Worm (Caenorhabditis elegans) whole organism, L2 larva: ENCODE data around the gene T07A9.14.
A peak's percentile ranks its signal among the peaks of the same experiment; 100 is the strongest.

ENCODE experiments used
- C34F6.9 ChIP-seq: fragments of 150-350 bp; optimal IDR thresholded peaks from 2 replicates; lab custom pipeline; 2014; ENCODE audit warnings: missing biosample characterization, missing genetic modification characterization
- F13H6.1 ChIP-seq: sonication (generic microtip); optimal IDR thresholded peaks from 2 replicates; lab custom pipeline; 2016; ENCODE audit warnings: missing genetic modification characterization, missing compliant biosample characterization
- R02D3.7 ChIP-seq: fragments of 150-350 bp; optimal IDR thresholded peaks from 2 replicates; lab custom pipeline; 2014; ENCODE audit warnings: missing biosample characterization, missing genetic modification characterization
- Y55F3AM.14 ChIP-seq: fragments of 200-800 bp; sonication (Bioruptor generic); optimal IDR thresholded peaks from 2 replicates; lab custom pipeline; 2018; ENCODE audit warnings: mild to moderate bottlenecking, missing genetic modification characterization, missing compliant biosample characterization
- ZK546.5 ChIP-seq: sonication (generic microtip); optimal IDR thresholded peaks from 2 replicates; lab custom pipeline; 2017; ENCODE audit warnings: missing biosample characterization, missing genetic modification characterization
- alr-1 ChIP-seq: fragments of 150-350 bp; optimal IDR thresholded peaks from 2 replicates; lab custom pipeline; 2014; ENCODE audit warnings: missing biosample characterization, missing genetic modification characterization
- aly-2 ChIP-seq: fragments of 150-350 bp; optimal IDR thresholded peaks from 2 replicates; lab custom pipeline; 2014; ENCODE audit warnings: missing biosample characterization, missing genetic modification characterization
- ama-1 ChIP-seq: fragments of 150-350 bp; optimal IDR thresholded peaks from 2 replicates; lab custom pipeline; 2018; ENCODE audit warnings: inconsistent platforms
- blmp-1 ChIP-seq: sonication (generic microtip); optimal IDR thresholded peaks from 2 replicates; lab custom pipeline; 2017; ENCODE audit warnings: missing genetic modification characterization, mild to moderate bottlenecking, missing compliant biosample characterization, antibody characterized with exemption, moderate library complexity; ENCODE audit not compliant: insufficient read depth
- ceh-16 ChIP-seq: fragments of 150-350 bp; optimal IDR thresholded peaks from 2 replicates; lab custom pipeline; 2014; ENCODE audit warnings: missing biosample characterization, missing genetic modification characterization
- ceh-82 ChIP-seq: fragments of 150-350 bp; optimal IDR thresholded peaks from 2 replicates; lab custom pipeline; 2014; ENCODE audit warnings: missing biosample characterization, missing genetic modification characterization
- crh-2 ChIP-seq: sonication (generic microtip); optimal IDR thresholded peaks from 2 replicates; lab custom pipeline; 2017; ENCODE audit warnings: missing biosample characterization, missing genetic modification characterization
- dmd-4 ChIP-seq: sonication (generic microtip); optimal IDR thresholded peaks from 2 replicates; lab custom pipeline; 2017; ENCODE audit warnings: missing biosample characterization, missing genetic modification characterization
- egl-27 ChIP-seq: sonication (generic microtip); optimal IDR thresholded peaks from 3 replicates; lab custom pipeline; 2017; ENCODE audit warnings: missing biosample characterization, missing genetic modification reagents, missing genetic modification characterization
- elt-3 ChIP-seq: sonication (generic microtip); optimal IDR thresholded peaks from 2 replicates; lab custom pipeline; 2017; ENCODE audit warnings: missing biosample characterization, missing genetic modification characterization
- fos-1 ChIP-seq: fragments of 150-350 bp; optimal IDR thresholded peaks from 2 replicates; lab custom pipeline; 2014; ENCODE audit warnings: missing biosample characterization, missing genetic modification characterization
- gmeb-1 ChIP-seq: fragments of 150-350 bp; optimal IDR thresholded peaks from 2 replicates; lab custom pipeline; 2014; ENCODE audit warnings: missing biosample characterization, missing genetic modification characterization
- lin-13 ChIP-seq: fragments of 150-350 bp; optimal IDR thresholded peaks from 2 replicates; lab custom pipeline; 2014; ENCODE audit warnings: missing biosample characterization, missing genetic modification reagents, missing genetic modification characterization
- lin-39 ChIP-seq: fragments of 150-350 bp; optimal IDR thresholded peaks from 2 replicates; lab custom pipeline; 2014; ENCODE audit warnings: missing biosample characterization, missing genetic modification reagents, missing genetic modification characterization
- lsy-2 ChIP-seq, 2 experiments: fragments of 150-350 bp in 1 of 2; sonication (generic microtip) in 1 of 2; optimal IDR thresholded peaks; 2 replicates each; lab custom pipeline; 2014 to 2017; ENCODE audit warnings: missing biosample characterization in 2 of 2, missing genetic modification characterization in 2 of 2
- mab-5 ChIP-seq: fragments of 150-350 bp; optimal IDR thresholded peaks from 2 replicates; lab custom pipeline; 2014; ENCODE audit warnings: missing biosample characterization, missing genetic modification characterization
- mbf-1 ChIP-seq: sonication (generic microtip); optimal IDR thresholded peaks from 2 replicates; lab custom pipeline; 2017; ENCODE audit warnings: missing biosample characterization, missing genetic modification characterization
- mdl-1 ChIP-seq, 2 experiments: fragments of 150-350 bp in 1 of 2; sonication (generic microtip) in 1 of 2; optimal IDR thresholded peaks; 2 replicates each; lab custom pipeline; 2017; ENCODE audit warnings: missing biosample characterization in 2 of 2, missing genetic modification characterization in 2 of 2
- nhr-11 ChIP-seq: fragments of 150-350 bp; optimal IDR thresholded peaks from 2 replicates; lab custom pipeline; 2014; ENCODE audit warnings: missing biosample characterization, missing genetic modification characterization
- nhr-12 ChIP-seq: fragments of 150-350 bp; optimal IDR thresholded peaks from 2 replicates; lab custom pipeline; 2014; ENCODE audit warnings: missing biosample characterization, missing genetic modification characterization
- nhr-129 ChIP-seq: fragments of 150-350 bp; optimal IDR thresholded peaks from 2 replicates; lab custom pipeline; 2014; ENCODE audit warnings: missing biosample characterization, missing genetic modification characterization
- nhr-21 ChIP-seq: fragments of 150-350 bp; optimal IDR thresholded peaks from 2 replicates; lab custom pipeline; 2014; ENCODE audit warnings: missing biosample characterization, missing genetic modification characterization
- nhr-23 ChIP-seq: fragments of 150-350 bp; optimal IDR thresholded peaks from 2 replicates; lab custom pipeline; 2014; ENCODE audit warnings: missing biosample characterization, missing genetic modification reagents, missing genetic modification characterization
- nhr-25 ChIP-seq: fragments of 150-350 bp; sonication (generic microtip); optimal IDR thresholded peaks from 3 replicates; lab custom pipeline; 2014; ENCODE audit warnings: missing biosample characterization, missing genetic modification characterization
- nhr-6 ChIP-seq: fragments of 150-350 bp; optimal IDR thresholded peaks from 2 replicates; lab custom pipeline; 2014; ENCODE audit warnings: missing biosample characterization, missing genetic modification characterization
- nhr-77 ChIP-seq: fragments of 150-350 bp; optimal IDR thresholded peaks from 2 replicates; lab custom pipeline; 2014; ENCODE audit warnings: missing biosample characterization, missing genetic modification characterization
- sem-4 ChIP-seq: fragments of 150-350 bp; optimal IDR thresholded peaks from 2 replicates; lab custom pipeline; 2014; ENCODE audit warnings: missing biosample characterization, missing genetic modification reagents, missing genetic modification characterization
- skn-1 ChIP-seq: sonication (generic microtip); optimal IDR thresholded peaks from 2 replicates; lab custom pipeline; 2017; ENCODE audit warnings: missing biosample characterization, missing genetic modification characterization
- sma-3 ChIP-seq: sonication (generic microtip); optimal IDR thresholded peaks from 2 replicates; lab custom pipeline; 2016; ENCODE audit warnings: missing genetic modification reagents, missing genetic modification characterization, missing compliant biosample characterization
- sma-9 ChIP-seq, 2 experiments: fragments of 150-350 bp in 1 of 2; sonication (generic microtip) in 1 of 2; optimal IDR thresholded peaks; 2 replicates each; lab custom pipeline; 2014 to 2016; ENCODE audit warnings: missing genetic modification characterization in 2 of 2, mild to moderate bottlenecking in 1 of 2, missing biosample characterization in 1 of 2, missing compliant biosample characterization in 1 of 2, missing genetic modification reagents in 1 of 2, moderate library complexity in 1 of 2
- snpc-4 ChIP-seq: fragments of 150-350 bp; optimal IDR thresholded peaks from 2 replicates; lab custom pipeline; 2014; ENCODE audit warnings: missing biosample characterization, missing genetic modification characterization
- unc-55 ChIP-seq: fragments of 150-350 bp; sonication (generic microtip); optimal IDR thresholded peaks from 3 replicates; lab custom pipeline; 2014; ENCODE audit warnings: missing biosample characterization, missing genetic modification reagents, missing genetic modification characterization
- zag-1 ChIP-seq: fragments of 150-350 bp; optimal IDR thresholded peaks from 2 replicates; lab custom pipeline; 2014; ENCODE audit warnings: missing biosample characterization, missing genetic modification characterization
- ztf-4 ChIP-seq: fragments of 150-350 bp; optimal IDR thresholded peaks from 2 replicates; lab custom pipeline; 2014; ENCODE audit warnings: missing biosample characterization, missing genetic modification characterization

T07A9.14 gene

ce11 chrIV:409935-410334, 23.4 kb downstream of the T07A9.14 start, which contains the start of gene kgb-1:
TSS of gene kgb-1 (minus strand) at chrIV:410035.
- TF ChIP-seq sma-9 (GFP tag; optimal IDR thresholded peaks at IDR 0.05; lab: Kevin White, UChicago) (no peak), sma-9 (tag; optimal IDR thresholded peaks at IDR 0.05; lab: Kevin White, UChicago) (no peak), dmd-4 (tag; lab: Kevin White, UChicago) (no peak), C34F6.9 (tag; lab: Kevin White, UChicago) (no peak), ceh-16 (tag; lab: Kevin White, UChicago) (no peak), nhr-25 (tag; lab: Kevin White, UChicago) (no peak), skn-1 (tag; lab: Kevin White, UChicago) (no peak), sma-3 (GFP tag; lab: Kevin White, UChicago) (no peak), elt-3 (tag; lab: Kevin White, UChicago) (no peak), crh-2 (tag; lab: Kevin White, UChicago) (no peak), fos-1 (tag; lab: Kevin White, UChicago) (no peak), Y55F3AM.14 (GFP tag; lab: Kevin White, UChicago) (no peak), zag-1 (no peak), lin-39 (no peak), nhr-23 (no peak)

- peak; percentile 41 for TF ChIP-seq gmeb-1 (tag; lab: Kevin White, UChicago)
- peak; percentile 77 for TF ChIP-seq fos-1 (tag; lab: Kevin White, UChicago)
- TF ChIP-seq F13H6.1, result peak; percentile 80
- TF ChIP-seq snpc-4 (tag; lab: Kevin White, UChicago), result no peak
- no peak for TF ChIP-seq mab-5 (tag; lab: Kevin White, UChicago)
- peak; percentile 79 for TF ChIP-seq lin-13 (GFP tag; lab: Kevin White, UChicago)
- TF ChIP-seq nhr-25 (tag; lab: Kevin White, UChicago), result peak; percentile 79
- TF ChIP-seq lin-39, result no peak
- TF ChIP-seq ztf-4, result no peak
- peak; percentile 83 for TF ChIP-seq nhr-129 (tag; lab: Kevin White, UChicago)
- TF ChIP-seq crh-2 (tag; lab: Kevin White, UChicago), result peak; percentile 91
- TF ChIP-seq R02D3.7 (tag; lab: Kevin White, UChicago), result no peak
- peak; percentile 64 for TF ChIP-seq nhr-21 (tag; lab: Kevin White, UChicago)
- TF ChIP-seq blmp-1 (tag; lab: Kevin White, UChicago), result peak; percentile 32
- TF ChIP-seq ceh-82 (tag; lab: Kevin White, UChicago), result no peak
- TF ChIP-seq ZK546.5 (tag; lab: Kevin White, UChicago), result no peak
- no peak for TF ChIP-seq dmd-4 (tag; lab: Kevin White, UChicago)
- TF ChIP-seq sma-3 (GFP tag; lab: Kevin White, UChicago), result peak; percentile 79
- TF ChIP-seq sma-9 (GFP tag; optimal IDR thresholded peaks at IDR 0.05; lab: Kevin White, UChicago), result peak; percentile 81
- no peak for TF ChIP-seq sma-9 (tag; optimal IDR thresholded peaks at IDR 0.05; lab: Kevin White, UChicago)
- no peak for TF ChIP-seq nhr-12 (tag; lab: Kevin White, UChicago)
- TF ChIP-seq alr-1 (tag; lab: Kevin White, UChicago), result no peak
- no peak for TF ChIP-seq skn-1 (tag; lab: Kevin White, UChicago)
- TF ChIP-seq lsy-2 (tag; optimal IDR thresholded peaks at IDR 0.05; lab: Kevin White, UChicago), result peak; percentile 51 to 86
- peak; percentile 81 for TF ChIP-seq C34F6.9 (tag; lab: Kevin White, UChicago)
- no peak for TF ChIP-seq Y55F3AM.14 (GFP tag; lab: Kevin White, UChicago)
- peak; percentile 64 for TF ChIP-seq nhr-6 (tag; lab: Kevin White, UChicago)
- TF ChIP-seq elt-3 (tag; lab: Kevin White, UChicago), result no peak
- TF ChIP-seq mdl-1 (tag; optimal IDR thresholded peaks at IDR 0.05; lab: Kevin White, UChicago), result no peak
- peak; percentile 9 for TF ChIP-seq egl-27 (tag; lab: Kevin White, UChicago)
- TF ChIP-seq ama-1 (lab: Kevin White, UChicago), result no peak
- TF ChIP-seq aly-2 (tag; lab: Kevin White, UChicago), result no peak
- TF ChIP-seq sem-4 (tag; lab: Kevin White, UChicago), result peak; percentile 47
- TF ChIP-seq unc-55, result peak; percentile 77
These were observed 24.0 kb downstream of the T07A9.14 start, which contains the start of gene T07A9.12 for ce11 chrIV:410420-410891. TSS of gene T07A9.12 (plus strand) at chrIV:410867.

ce11 chrIV:419674-420073, 33.2 kb downstream of the T07A9.14 start, which contains the start of gene eri-1:
TSS of gene eri-1 (minus strand) at chrIV:419958.
- TF ChIP-seq sma-9 (GFP tag; optimal IDR thresholded peaks at IDR 0.05; lab: Kevin White, UChicago), result no peak
- TF ChIP-seq sma-9 (tag; optimal IDR thresholded peaks at IDR 0.05; lab: Kevin White, UChicago), result no peak
- TF ChIP-seq dmd-4 (tag; lab: Kevin White, UChicago), result no peak
- TF ChIP-seq mbf-1 (tag; lab: Kevin White, UChicago), result no peak
- TF ChIP-seq ztf-4, result no peak
- TF ChIP-seq nhr-6 (tag; lab: Kevin White, UChicago), result no peak
- TF ChIP-seq nhr-77, result no peak
- no peak for TF ChIP-seq aly-2 (tag; lab: Kevin White, UChicago)
- TF ChIP-seq nhr-11 (tag; lab: Kevin White, UChicago), result no peak
- TF ChIP-seq sem-4 (tag; lab: Kevin White, UChicago), result no peak
- TF ChIP-seq lsy-2 (tag; optimal IDR thresholded peaks at IDR 0.05; lab: Kevin White, UChicago), result no peak
- no peak for TF ChIP-seq nhr-25 (tag; lab: Kevin White, UChicago)
- TF ChIP-seq, all 48 proteins: peak for 0
